Fruit fly (Drosophila melanogaster) whole organism: ENCODE results near the gene CG42588.

Experiments used
- CG8478 ChIP-seq: fragments of >200 bp; optimal IDR thresholded peaks from 2 replicates; lab custom pipeline; 2018; ENCODE audit warnings: inconsistent platforms
- Dll ChIP-seq: fragments of >200 bp; optimal IDR thresholded peaks from 2 replicates; lab custom pipeline; 2017
- EcR ChIP-seq, 2 experiments: fragments of >200 bp; optimal IDR thresholded peaks; 2 replicates each; lab custom pipeline; 2017; ENCODE audit warnings: missing biosample characterization in 2 of 2, missing genetic modification characterization in 2 of 2, missing genetic modification reagents in 2 of 2
- pan ChIP-seq: fragments of >200 bp; optimal IDR thresholded peaks from 2 replicates; lab custom pipeline; 2017
- psq ChIP-seq: fragments of >200 bp; optimal IDR thresholded peaks from 2 replicates; lab custom pipeline; 2017
- usp ChIP-seq: fragments of >200 bp; optimal IDR thresholded peaks from 2 replicates; lab custom pipeline; 2017; ENCODE audit warnings: missing biosample characterization, missing genetic modification characterization, mixed read lengths

CG42588 gene

dm6 chr3L:12799431-12800147 is 14.5 kb upstream of the CG42588 start:
- no peak for TF ChIP-seq Dll (lab: Kevin White, UChicago)
- no peak for TF ChIP-seq EcR (GFP tag; optimal IDR thresholded peaks at IDR 0.05; lab: Kevin White, UChicago)
- no peak for TF ChIP-seq CG8478 (lab: Kevin White, UChicago)
- TF ChIP-seq pan (lab: Kevin White, UChicago), result no peak
- no peak for TF ChIP-seq psq
- no peak for TF ChIP-seq usp (GFP tag; lab: Kevin White, UChicago)

- TF ChIP-seq EcR (GFP tag; optimal IDR thresholded peaks at IDR 0.05; lab: Kevin White, UChicago) (peak; percentile 75 to 88), usp (GFP tag; lab: Kevin White, UChicago) (no peak), psq (no peak), Dll (lab: Kevin White, UChicago) (no peak), pan (lab: Kevin White, UChicago) (no peak)
Observed at dm6 chr3L:12800167-12800566, 13.9 kb upstream of the CG42588 start.

dm6 chr3L:12802443-12802865 is 11.6 kb upstream of the CG42588 start:
- no peak for TF ChIP-seq psq
- no peak for TF ChIP-seq usp (GFP tag; lab: Kevin White, UChicago)
- TF ChIP-seq Dll (lab: Kevin White, UChicago), result no peak
- TF ChIP-seq CG8478 (lab: Kevin White, UChicago), result no peak
- TF ChIP-seq pan (lab: Kevin White, UChicago), result no peak
- no peak for TF ChIP-seq EcR (GFP tag; optimal IDR thresholded peaks at IDR 0.05; lab: Kevin White, UChicago)

- TF ChIP-seq pan (lab: Kevin White, UChicago), result no peak
- no peak for TF ChIP-seq psq
- no peak for TF ChIP-seq CG8478 (lab: Kevin White, UChicago)
- TF ChIP-seq usp (GFP tag; lab: Kevin White, UChicago), result no peak
- no peak for TF ChIP-seq Dll (lab: Kevin White, UChicago)
- TF ChIP-seq EcR (GFP tag; optimal IDR thresholded peaks at IDR 0.05; lab: Kevin White, UChicago), result no peak
Observed at dm6 chr3L:12803159-12804034, 10.7 kb upstream of the CG42588 start.

- no peak for TF ChIP-seq usp (GFP tag; lab: Kevin White, UChicago)
Observed at dm6 chr3L:12804035-12804729, 9.9 kb upstream of the CG42588 start.

dm6 chr3L:12804730-12805170 is 9.3 kb upstream of the CG42588 start, which contains the start of gene Atg1:
TSS of gene Atg1 (minus strand) at chr3L:12805116.
- no peak for TF ChIP-seq CG8478 (lab: Kevin White, UChicago)
- TF ChIP-seq Dll (lab: Kevin White, UChicago), result no peak
- no peak for TF ChIP-seq psq
- TF ChIP-seq EcR (GFP tag; optimal IDR thresholded peaks at IDR 0.05; lab: Kevin White, UChicago), result no peak
- no peak for TF ChIP-seq pan (lab: Kevin White, UChicago)
- TF ChIP-seq usp (GFP tag; lab: Kevin White, UChicago), result no peak

dm6 chr3L:12805660-12806289 is 8.3 kb upstream of the CG42588 start, which contains the start of gene Sap130:
TSS of gene Sap130 (plus strand) at chr3L:12805902.
- TF ChIP-seq usp (GFP tag; lab: Kevin White, UChicago), result no peak
- no peak for TF ChIP-seq pan (lab: Kevin White, UChicago)
- no peak for TF ChIP-seq CG8478 (lab: Kevin White, UChicago)

- TF ChIP-seq psq (peak; percentile 80), pan (lab: Kevin White, UChicago) (no peak)
Observed at dm6 chr3L:12806290-12806743, 7.7 kb upstream of the CG42588 start.

dm6 chr3L:12808421-12808820 is 5.6 kb upstream of the CG42588 start, which contains the start of gene CG32110:
TSS of gene CG32110 (plus strand) at chr3L:12808721.
- TF ChIP-seq EcR (GFP tag; optimal IDR thresholded peaks at IDR 0.05; lab: Kevin White, UChicago) (no peak), psq (no peak), pan (lab: Kevin White, UChicago) (no peak), usp (GFP tag; lab: Kevin White, UChicago) (no peak), CG8478 (lab: Kevin White, UChicago) (no peak), Dll (lab: Kevin White, UChicago) (no peak)

- TF ChIP-seq pan (lab: Kevin White, UChicago) (no peak), CG8478 (lab: Kevin White, UChicago) (no peak), usp (GFP tag; lab: Kevin White, UChicago) (no peak), psq (no peak), Dll (lab: Kevin White, UChicago) (no peak), EcR (GFP tag; optimal IDR thresholded peaks at IDR 0.05; lab: Kevin White, UChicago) (no peak)
Observed at dm6 chr3L:12814806-12815205, 752 bp downstream of the CG42588 start.

- TF ChIP-seq psq (no peak), pan (lab: Kevin White, UChicago) (no peak), Dll (lab: Kevin White, UChicago) (no peak), usp (GFP tag; lab: Kevin White, UChicago) (no peak), EcR (GFP tag; optimal IDR thresholded peaks at IDR 0.05; lab: Kevin White, UChicago) (no peak), CG8478 (lab: Kevin White, UChicago) (no peak)
Observed at dm6 chr3L:12815756-12816155, 1.7 kb downstream of the CG42588 start.
